Worm (Caenorhabditis elegans) whole organism, L3 larva: ENCODE data around the gene R160.13.

Experiments used
- R02D3.7 ChIP-seq: fragments of 150-350 bp; optimal IDR thresholded peaks from 2 replicates; lab custom pipeline; 2014; ENCODE audit warnings: missing biosample characterization, missing genetic modification characterization
- aly-2 ChIP-seq: fragments of 150-350 bp; optimal IDR thresholded peaks from 2 replicates; lab custom pipeline; 2014; ENCODE audit warnings: missing biosample characterization, missing genetic modification characterization
- ama-1 ChIP-seq: fragments of 150-350 bp; optimal IDR thresholded peaks from 2 replicates; lab custom pipeline; 2018
- ceh-9 ChIP-seq: sonication (generic microtip); optimal IDR thresholded peaks from 2 replicates; lab custom pipeline; 2018; ENCODE audit warnings: missing biosample characterization, missing genetic modification characterization
- egl-27 ChIP-seq: sonication (generic microtip); optimal IDR thresholded peaks from 4 replicates; lab custom pipeline; 2017; ENCODE audit warnings: missing biosample characterization, missing genetic modification reagents, missing genetic modification characterization
- egl-5 ChIP-seq: fragments of 150-350 bp; optimal IDR thresholded peaks from 2 replicates; lab custom pipeline; 2017; ENCODE audit warnings: missing biosample characterization, missing genetic modification reagents, missing genetic modification characterization, inconsistent platforms
- elt-1 ChIP-seq: fragments of 150-350 bp; optimal IDR thresholded peaks from 2 replicates; lab custom pipeline; 2014; ENCODE audit warnings: missing biosample characterization, missing genetic modification characterization
- elt-2 ChIP-seq: sonication (generic microtip); optimal IDR thresholded peaks from 2 replicates; lab custom pipeline; 2016; ENCODE audit warnings: missing genetic modification reagents, mild to moderate bottlenecking, missing genetic modification characterization, missing compliant biosample characterization
- elt-3 ChIP-seq, 3 experiments: fragments of 150-350 bp in 1 of 3; sonication (generic microtip) in 2 of 3; optimal IDR thresholded peaks; 2 replicates in 2 of 3; 4 replicates in 1 of 3; lab custom pipeline; 2014 to 2017; ENCODE audit warnings: missing biosample characterization in 3 of 3, missing genetic modification characterization in 3 of 3
- fkh-10 ChIP-seq: sonication (generic microtip); optimal IDR thresholded peaks from 2 replicates; lab custom pipeline; 2017; ENCODE audit warnings: missing biosample characterization, missing genetic modification reagents, missing genetic modification characterization
- fkh-2 ChIP-seq: fragments of 150-350 bp; optimal IDR thresholded peaks from 2 replicates; lab custom pipeline; 2014; ENCODE audit warnings: missing biosample characterization, missing genetic modification reagents, missing genetic modification characterization
- fos-1 ChIP-seq: fragments of 150-350 bp; optimal IDR thresholded peaks from 2 replicates; lab custom pipeline; 2014; ENCODE audit warnings: missing biosample characterization, missing genetic modification characterization
- hmg-11 ChIP-seq: sonication (generic microtip); optimal IDR thresholded peaks from 2 replicates; lab custom pipeline; 2016; ENCODE audit warnings: missing genetic modification characterization, missing compliant biosample characterization
- jun-1 ChIP-seq: fragments of 150-350 bp; optimal IDR thresholded peaks from 2 replicates; lab custom pipeline; 2014; ENCODE audit warnings: missing biosample characterization, missing genetic modification reagents, missing genetic modification characterization
- lin-15B ChIP-seq: fragments of 150-350 bp; optimal IDR thresholded peaks from 2 replicates; lab custom pipeline; 2014; ENCODE audit warnings: missing biosample characterization, missing genetic modification characterization
- lsy-12 ChIP-seq: sonication (generic microtip); optimal IDR thresholded peaks from 2 replicates; lab custom pipeline; 2016; ENCODE audit warnings: mild to moderate bottlenecking, missing genetic modification characterization, missing compliant biosample characterization
- mdl-1 ChIP-seq: fragments of 150-350 bp; optimal IDR thresholded peaks from 2 replicates; lab custom pipeline; 2014; ENCODE audit warnings: missing biosample characterization, missing genetic modification characterization
- nfya-1 ChIP-seq: sonication (generic microtip); optimal IDR thresholded peaks from 2 replicates; lab custom pipeline; 2017; ENCODE audit warnings: missing genetic modification characterization, mild to moderate bottlenecking, missing compliant biosample characterization, antibody characterized with exemption, moderate library complexity; ENCODE audit not compliant: insufficient read depth
- nhr-11 ChIP-seq: fragments of 150-350 bp; optimal IDR thresholded peaks from 2 replicates; lab custom pipeline; 2014; ENCODE audit warnings: missing biosample characterization, missing genetic modification characterization
- nhr-12 ChIP-seq: fragments of 150-350 bp; optimal IDR thresholded peaks from 2 replicates; lab custom pipeline; 2014; ENCODE audit warnings: missing biosample characterization, missing genetic modification characterization
- nhr-23 ChIP-seq: fragments of 150-350 bp; optimal IDR thresholded peaks from 2 replicates; lab custom pipeline; 2014; ENCODE audit warnings: missing biosample characterization, missing genetic modification reagents, missing genetic modification characterization
- nhr-237 ChIP-seq: fragments of 150-350 bp; optimal IDR thresholded peaks from 2 replicates; lab custom pipeline; 2014; ENCODE audit warnings: missing biosample characterization, missing genetic modification characterization
- nhr-25 ChIP-seq: sonication (generic microtip); optimal IDR thresholded peaks from 2 replicates; lab custom pipeline; 2017; ENCODE audit warnings: missing biosample characterization, missing genetic modification characterization
- nhr-28 ChIP-seq: fragments of 150-350 bp; optimal IDR thresholded peaks from 2 replicates; lab custom pipeline; 2014; ENCODE audit warnings: missing biosample characterization, missing genetic modification characterization
- nhr-43 ChIP-seq: sonication (generic microtip); optimal IDR thresholded peaks from 2 replicates; lab custom pipeline; 2016; ENCODE audit warnings: mild to moderate bottlenecking, missing genetic modification characterization, missing compliant biosample characterization; ENCODE audit not compliant: poor library complexity, severe bottlenecking
- nhr-67 ChIP-seq: fragments of 150-350 bp; optimal IDR thresholded peaks from 2 replicates; lab custom pipeline; 2014; ENCODE audit warnings: missing biosample characterization, missing genetic modification characterization
- nhr-76 ChIP-seq: fragments of 150-350 bp; sonication (generic microtip); optimal IDR thresholded peaks from 5 replicates; lab custom pipeline; 2014; ENCODE audit warnings: missing biosample characterization, missing genetic modification characterization
- nhr-77 ChIP-seq: fragments of 150-350 bp; optimal IDR thresholded peaks from 2 replicates; lab custom pipeline; 2014; ENCODE audit warnings: missing biosample characterization, missing genetic modification characterization
- pha-4 ChIP-seq: fragments of 150-350 bp; optimal IDR thresholded peaks from 2 replicates; lab custom pipeline; 2014; ENCODE audit warnings: missing biosample characterization, missing genetic modification reagents, missing genetic modification characterization
- pqm-1 ChIP-seq: fragments of 150-350 bp; optimal IDR thresholded peaks from 2 replicates; lab custom pipeline; 2017; ENCODE audit warnings: missing biosample characterization, missing genetic modification characterization, inconsistent platforms
- skn-1 ChIP-seq: fragments of 150-350 bp; optimal IDR thresholded peaks from 2 replicates; lab custom pipeline; 2014; ENCODE audit warnings: missing biosample characterization, missing genetic modification characterization
- snpc-4 ChIP-seq: fragments of 150-350 bp; optimal IDR thresholded peaks from 2 replicates; lab custom pipeline; 2014; ENCODE audit warnings: missing biosample characterization, missing genetic modification characterization
- unc-62 ChIP-seq: fragments of 150-350 bp; sonication (generic microtip); optimal IDR thresholded peaks from 4 replicates; lab custom pipeline; 2014; ENCODE audit warnings: missing biosample characterization, missing genetic modification reagents, missing genetic modification characterization
- ztf-11 ChIP-seq: fragments of 150-350 bp; optimal IDR thresholded peaks from 2 replicates; lab custom pipeline; 2014; ENCODE audit warnings: missing biosample characterization, missing genetic modification characterization
- ztf-4 ChIP-seq: fragments of 150-350 bp; optimal IDR thresholded peaks from 2 replicates; lab custom pipeline; 2014; ENCODE audit warnings: missing biosample characterization, missing genetic modification characterization

The R160.13 gene

ce11 chrX:4357467-4357866, 13.8 kb downstream of the R160.13 start, which contains the start of gene F14H12.6:
F14H12.6 (minus strand) TSS chrX:4357567.
- TF ChIP-seq nhr-12 (tag; lab: Kevin White, UChicago), result no peak
- no peak for TF ChIP-seq R02D3.7 (tag; lab: Kevin White, UChicago)
- TF ChIP-seq ceh-9 (tag; lab: Kevin White, UChicago), result no peak
- no peak for TF ChIP-seq lin-15B (tag; lab: Kevin White, UChicago)
- TF ChIP-seq nfya-1 (tag; lab: Kevin White, UChicago), result no peak
- no peak for TF ChIP-seq snpc-4 (tag; lab: Kevin White, UChicago)
- no peak for TF ChIP-seq elt-3 (tag; optimal IDR thresholded peaks at IDR 0.05; lab: Kevin White, UChicago)
- no peak for TF ChIP-seq jun-1 (tag; lab: Kevin White, UChicago)
- TF ChIP-seq egl-27 (tag; lab: Kevin White, UChicago), result no peak
- TF ChIP-seq skn-1 (tag; lab: Kevin White, UChicago), result no peak
- no peak for TF ChIP-seq ama-1 (lab: Kevin White, UChicago)
- no peak for TF ChIP-seq fos-1 (tag; lab: Kevin White, UChicago)
- no peak for TF ChIP-seq pqm-1 (tag; lab: Kevin White, UChicago)
- TF ChIP-seq mdl-1 (tag; lab: Kevin White, UChicago), result no peak
- TF ChIP-seq, all 47 proteins: peak for 0

ce11 chrX:4353318-4353717, 18.0 kb downstream of the R160.13 start, which contains the start of gene col-165:
col-165 (plus strand) TSS chrX:4353618.
- TF ChIP-seq elt-1 (tag; lab: Kevin White, UChicago) (no peak), hmg-11 (tag; lab: Kevin White, UChicago) (no peak), nhr-11 (tag; lab: Kevin White, UChicago) (no peak), nhr-76 (tag; lab: Kevin White, UChicago) (no peak), ztf-4 (tag; lab: Kevin White, UChicago) (no peak), fkh-2 (no peak), ceh-9 (tag; lab: Kevin White, UChicago) (no peak), unc-62 (GFP tag; lab: Kevin White, UChicago) (no peak), aly-2 (tag; lab: Kevin White, UChicago) (no peak), pha-4 (no peak), nhr-23 (tag; lab: Kevin White, UChicago) (no peak), nfya-1 (tag; lab: Kevin White, UChicago) (no peak), pqm-1 (tag; lab: Kevin White, UChicago) (no peak), R02D3.7 (tag; lab: Kevin White, UChicago) (no peak), nhr-43 (tag; lab: Kevin White, UChicago) (no peak), nhr-25 (no peak), jun-1 (tag; lab: Kevin White, UChicago) (no peak), ztf-11 (tag; lab: Kevin White, UChicago) (no peak), egl-27 (tag; lab: Kevin White, UChicago) (no peak), nhr-77 (no peak)

ce11 chrX:4350198-4350597, 21.1 kb downstream of the R160.13 start, which contains the start of gene F14H12.2:
F14H12.2 (plus strand) TSS chrX:4350498.
- TF ChIP-seq pha-4 (no peak), nhr-43 (tag; lab: Kevin White, UChicago) (no peak), nhr-77 (no peak), nfya-1 (tag; lab: Kevin White, UChicago) (no peak)
- TF ChIP-seq, all 47 proteins: peak for 0

- TF ChIP-seq nhr-11 (tag; lab: Kevin White, UChicago), result no peak
- TF ChIP-seq ztf-11 (tag; lab: Kevin White, UChicago), result no peak
- no peak for TF ChIP-seq pha-4
- TF ChIP-seq nhr-25, result no peak
- TF ChIP-seq elt-1 (tag; lab: Kevin White, UChicago), result no peak
- TF ChIP-seq egl-27 (tag; lab: Kevin White, UChicago), result no peak
- no peak for TF ChIP-seq elt-2
- no peak for TF ChIP-seq pqm-1 (tag; lab: Kevin White, UChicago)
Observed at ce11 chrX:4343915-4344314, 27.4 kb downstream of the R160.13 start, which contains the start of gene F14H12.3. F14H12.3 (plus strand) TSS chrX:4344215.

ce11 chrX:4342730-4343129, 28.6 kb downstream of the R160.13 start:
- TF ChIP-seq nhr-28 (tag; lab: Kevin White, UChicago), result no peak
- no peak for TF ChIP-seq fkh-10 (GFP tag; lab: Kevin White, UChicago)
- no peak for TF ChIP-seq aly-2 (tag; lab: Kevin White, UChicago)
- TF ChIP-seq lin-15B (tag; lab: Kevin White, UChicago), result no peak
- TF ChIP-seq nhr-67, result no peak
- no peak for TF ChIP-seq ceh-9 (tag; lab: Kevin White, UChicago)
- TF ChIP-seq lsy-12 (tag; lab: Kevin White, UChicago), result no peak
- no peak for TF ChIP-seq nhr-237 (tag; lab: Kevin White, UChicago)
- TF ChIP-seq nhr-25, result no peak
- TF ChIP-seq fkh-2, result no peak
- no peak for TF ChIP-seq egl-5 (tag; lab: Kevin White, UChicago)
- TF ChIP-seq, all 47 proteins: peak for 0
